Worm (Caenorhabditis elegans): ENCODE data around the gene C35A5.11.

C35A5.11 gene

DNA sequence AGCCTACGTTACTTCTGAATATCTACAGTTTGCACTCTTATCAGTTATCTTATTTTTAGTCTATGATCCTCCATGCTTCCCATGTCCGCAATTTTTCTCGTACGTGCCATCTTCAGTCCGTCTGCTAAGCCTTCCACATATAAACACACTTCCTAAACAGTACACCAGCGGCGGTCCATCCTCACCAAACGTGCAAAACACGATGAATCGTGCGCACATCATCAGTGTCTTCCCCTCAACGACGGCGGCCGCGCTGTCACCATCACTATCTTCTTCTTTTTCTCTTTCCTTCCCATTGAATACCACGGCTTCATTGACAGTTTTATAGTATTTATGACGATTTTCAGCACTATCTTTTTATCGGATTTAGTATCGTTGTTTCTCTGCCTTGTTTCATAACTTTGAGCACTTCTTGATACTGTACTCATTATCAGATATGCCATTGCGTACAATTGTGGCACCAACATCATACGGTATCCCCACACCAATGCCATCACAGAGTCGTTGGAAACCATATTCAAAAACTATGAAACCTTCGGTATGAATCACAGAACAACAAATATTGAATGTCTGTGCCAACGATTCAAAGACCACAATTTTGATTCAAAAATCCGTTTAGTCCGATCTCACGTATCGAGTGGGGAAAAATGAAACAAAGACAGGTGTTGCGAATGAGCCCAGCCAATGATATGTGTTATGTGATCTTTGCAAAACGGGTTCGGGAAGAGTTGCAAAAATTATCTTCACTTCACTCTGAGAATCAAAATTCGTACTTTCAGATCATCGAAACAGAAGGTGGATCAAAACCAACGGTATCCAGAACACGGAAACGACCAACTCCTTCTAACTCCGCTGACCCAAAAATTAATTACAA is 29.8 kb downstream of the C35A5.11 start:
- TF ChIP-seq mab-5 (tag; optimal IDR thresholded peaks at IDR 0.05) (no peak), ceh-83 (GFP tag; optimal IDR thresholded peaks at IDR 0.05) (no peak), ham-2 (GFP tag; optimal IDR thresholded peaks at IDR 0.05) (no peak), hlh-1 (tag; optimal IDR thresholded peaks at IDR 0.05) (peak; percentile 55)

DNA sequence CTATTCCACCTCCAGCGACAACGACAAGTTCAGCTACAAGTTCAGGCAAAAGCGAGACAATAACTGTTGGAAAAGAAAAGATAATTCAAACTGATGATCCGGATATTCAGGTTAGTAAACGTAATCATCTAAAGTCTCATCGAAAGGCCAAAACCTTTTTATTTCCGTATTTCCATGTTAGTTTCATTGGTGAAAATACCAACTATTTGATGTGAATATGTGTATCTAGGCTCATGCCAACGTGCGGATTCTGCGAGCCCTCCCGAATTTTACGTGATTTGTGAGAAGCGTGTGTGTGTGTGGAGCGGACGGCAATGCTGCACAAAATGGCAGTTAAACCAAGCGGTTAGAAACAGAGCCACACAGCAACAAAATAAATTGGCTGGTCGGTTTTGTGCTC is 31.9 kb downstream of the C35A5.11 start:
- TF ChIP-seq flh-1 (GFP tag; optimal IDR thresholded peaks at IDR 0.05) (no peak), ceh-83 (GFP tag; optimal IDR thresholded peaks at IDR 0.05) (no peak), ceh-39 (tag; optimal IDR thresholded peaks at IDR 0.05) (no peak), lin-13 (tag; optimal IDR thresholded peaks at IDR 0.05) (no peak), snpc-4 (tag; optimal IDR thresholded peaks at IDR 0.05) (no peak), nhr-2 (tag; optimal IDR thresholded peaks at IDR 0.05) (no peak), drap-1 (GFP tag; optimal IDR thresholded peaks at IDR 0.05) (no peak), nhr-76 (tag; optimal IDR thresholded peaks at IDR 0.05) (no peak), blmp-1 (tag; optimal IDR thresholded peaks at IDR 0.05) (no peak)

DNA sequence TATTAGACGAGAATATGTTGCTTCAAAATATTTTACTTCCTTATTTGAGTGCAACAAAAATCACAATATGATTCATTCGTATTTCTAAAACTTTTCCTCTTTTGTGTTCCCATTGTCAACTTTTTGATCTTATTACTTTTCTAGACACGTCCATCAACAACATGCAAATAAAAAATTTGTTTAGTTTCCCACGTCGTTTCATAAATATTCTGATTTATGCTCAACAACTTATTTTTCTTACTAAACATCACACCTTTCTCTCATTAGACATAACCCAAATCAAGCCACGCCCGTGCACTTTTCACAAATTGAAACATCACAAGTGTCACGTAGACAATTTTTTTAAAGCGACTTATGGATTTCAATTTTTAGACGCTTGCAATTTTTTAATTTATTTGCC is 33.1 kb downstream of the C35A5.11 start:
- TF ChIP-seq nhr-12 (tag; optimal IDR thresholded peaks at IDR 0.05) (no peak), lsy-2 (tag; optimal IDR thresholded peaks at IDR 0.05) (no peak), tbx-8 (GFP tag; optimal IDR thresholded peaks at IDR 0.05) (no peak), nhr-237 (tag; optimal IDR thresholded peaks at IDR 0.05) (no peak), snpc-4 (tag; optimal IDR thresholded peaks at IDR 0.05) (no peak), ztf-11 (tag; optimal IDR thresholded peaks at IDR 0.05) (no peak)

DNA sequence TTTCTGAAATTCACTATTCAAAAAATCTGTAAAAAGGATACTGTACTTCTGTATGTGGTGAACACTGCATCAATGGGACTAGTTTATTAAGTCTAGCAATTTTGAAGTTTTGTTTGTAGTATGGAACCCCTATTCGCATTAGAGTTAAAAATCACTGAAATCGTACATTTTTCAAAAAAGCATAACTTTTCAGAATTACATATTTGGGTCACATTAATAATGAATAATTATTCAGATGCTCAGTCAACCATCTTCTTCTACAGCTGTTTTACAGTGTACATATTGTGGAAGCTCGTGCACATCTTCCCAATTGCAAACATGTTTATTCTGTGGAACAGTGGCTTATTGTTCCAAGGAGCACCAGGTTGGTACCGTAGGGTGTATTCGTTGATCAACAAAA is 34.2 kb downstream of the C35A5.11 start:
- TF ChIP-seq pha-4 (tag; optimal IDR thresholded peaks at IDR 0.05) (no peak), bed-3 (GFP tag; optimal IDR thresholded peaks at IDR 0.05) (no peak), nhr-76 (tag; optimal IDR thresholded peaks at IDR 0.05) (no peak), cnd-1 (tag; optimal IDR thresholded peaks at IDR 0.05) (no peak), nhr-12 (tag; optimal IDR thresholded peaks at IDR 0.05) (no peak), nhr-237 (tag; optimal IDR thresholded peaks at IDR 0.05) (no peak), lin-13 (tag; optimal IDR thresholded peaks at IDR 0.05) (no peak), elt-1 (tag; optimal IDR thresholded peaks at IDR 0.05; ENCODE audit: borderline replicate concordance, insufficient read depth) (no peak), nhr-28 (tag; optimal IDR thresholded peaks at IDR 0.05) (no peak), mls-2 (tag; optimal IDR thresholded peaks at IDR 0.05) (no peak), hlh-1 (tag; optimal IDR thresholded peaks at IDR 0.05) (no peak), flh-1 (GFP tag; optimal IDR thresholded peaks at IDR 0.05) (no peak), mab-5 (tag; optimal IDR thresholded peaks at IDR 0.05) (no peak), lsy-2 (tag; optimal IDR thresholded peaks at IDR 0.05) (no peak), unc-62 (GFP tag; optimal IDR thresholded peaks at IDR 0.05) (no peak), lin-32 (GFP tag; optimal IDR thresholded peaks at IDR 0.05) (no peak), elt-3 (tag; optimal IDR thresholded peaks at IDR 0.05) (no peak)

DNA sequence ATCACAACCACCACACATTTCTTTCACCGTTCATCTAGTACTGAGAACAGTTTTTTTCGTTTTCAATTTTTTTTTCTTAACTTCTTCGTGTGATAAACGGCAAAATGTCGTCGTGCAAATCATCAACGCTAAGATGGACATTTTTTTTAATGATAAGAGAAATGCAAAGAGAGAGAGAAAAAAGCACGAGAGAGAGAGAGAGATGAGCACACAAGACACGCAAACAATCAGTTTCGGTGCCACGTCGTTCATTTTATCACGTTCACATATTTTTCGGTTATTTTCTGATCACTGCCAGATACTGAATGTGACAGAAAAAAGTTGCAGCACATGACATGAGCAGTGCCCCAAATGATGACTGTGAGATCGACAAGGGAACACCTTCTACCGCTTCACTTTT is 34.7 kb downstream of the C35A5.11 start, which contains the start of gene egl-9:
egl-9 (plus strand) TSS at position 328 of the 400 bp plus-strand sequence.
- TF ChIP-seq snpc-4 (tag; optimal IDR thresholded peaks at IDR 0.05) (no peak), tbx-8 (GFP tag; optimal IDR thresholded peaks at IDR 0.05) (no peak), lin-32 (GFP tag; optimal IDR thresholded peaks at IDR 0.05) (no peak), nhr-28 (tag; optimal IDR thresholded peaks at IDR 0.05) (no peak), unc-39 (tag; optimal IDR thresholded peaks at IDR 0.05) (no peak), ham-2 (GFP tag; optimal IDR thresholded peaks at IDR 0.05) (no peak), unc-120 (tag; optimal IDR thresholded peaks at IDR 0.05; ENCODE audit: poor library complexity, severe bottlenecking) (no peak), zip-8 (tag; optimal IDR thresholded peaks at IDR 0.05) (no peak), ceh-43 (GFP tag; optimal IDR thresholded peaks at IDR 0.05) (no peak), mep-1 (tag; optimal IDR thresholded peaks at IDR 0.05) (no peak), pha-4 (tag; optimal IDR thresholded peaks at IDR 0.05) (no peak), ztf-11 (tag; optimal IDR thresholded peaks at IDR 0.05) (no peak)

Measured in whole organism, mixed stage, embryonic.